Fruit fly (Drosophila melanogaster) ovary, adult (tissue): ENCODE measurements around the gene Osi3.

Experiments used
- CG17801 ChIP-seq: fragments of 200-800 bp; optimal IDR thresholded peaks from 2 replicates; lab custom pipeline; 2019; ENCODE audit warnings: missing biosample characterization, mild to moderate bottlenecking, missing genetic modification characterization, moderate library complexity; ENCODE audit not compliant: partially characterized antibody

Osi3 gene

DNA sequence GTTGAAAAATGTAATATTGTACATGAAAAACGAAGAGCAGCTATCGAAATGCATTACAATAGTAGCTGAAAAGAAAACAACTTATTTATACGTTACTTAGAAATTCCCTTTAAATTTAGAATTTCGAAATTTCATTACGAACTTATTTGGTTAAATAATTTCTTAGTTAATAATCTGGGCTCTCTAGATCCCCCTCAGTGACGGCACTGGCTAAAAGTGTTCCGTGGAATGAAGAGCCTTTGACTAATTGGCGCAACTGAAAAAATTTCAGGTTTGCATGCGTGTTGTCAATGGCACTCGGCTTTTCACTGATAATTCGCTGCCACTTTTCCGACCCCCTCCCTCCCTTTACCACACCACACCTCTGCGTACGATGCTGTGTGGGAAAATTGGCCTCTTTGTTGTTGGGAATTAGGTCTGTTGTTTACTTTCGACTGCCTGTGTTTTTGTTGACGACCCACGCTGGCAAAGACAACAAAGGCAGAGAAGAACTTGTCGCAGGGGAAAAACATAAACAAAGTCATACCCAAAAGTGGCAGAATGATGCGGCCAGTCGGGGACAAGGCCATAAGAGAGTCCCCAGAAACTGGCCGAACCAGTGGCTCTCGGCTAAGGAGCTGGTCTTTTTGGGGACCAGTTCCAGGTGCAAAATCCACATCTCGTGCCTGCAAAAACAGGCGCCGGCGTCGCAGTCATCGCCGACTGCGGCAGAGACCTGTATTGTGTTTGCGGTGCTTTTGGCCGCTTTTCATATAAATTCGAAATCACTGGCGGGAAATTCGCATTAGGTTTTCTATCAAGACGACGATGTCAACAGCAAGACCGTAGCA, at the start of gene Osi3:
Gene Osi3, plus strand, starts transcription at position 780 of the 830 bp plus-strand sequence.
- no peak for TF ChIP-seq CG17801

DNA sequence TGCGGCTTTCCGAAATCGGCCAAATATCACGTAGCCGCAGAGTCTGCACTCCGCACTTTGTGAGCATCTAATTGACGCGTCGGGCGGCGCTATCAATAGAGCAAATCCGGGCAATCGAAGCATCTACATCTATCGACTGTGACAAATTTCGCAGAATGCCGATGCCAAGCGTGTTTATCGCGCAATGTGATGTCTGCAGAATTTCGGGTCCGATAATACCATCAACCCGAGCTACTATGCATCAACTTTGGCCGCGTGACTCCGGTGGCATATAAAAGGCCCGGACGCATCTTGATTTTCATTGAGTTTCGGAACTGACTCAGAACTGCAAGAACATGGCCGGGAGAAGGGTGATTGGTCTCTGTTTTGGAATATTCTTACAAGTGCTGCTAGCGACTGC, 48.4 kb upstream of the Osi3 start, which contains the start of gene CG1077:
Gene CG1077, plus strand, starts transcription at position 301 of the 400 bp plus-strand sequence.
- no peak for TF ChIP-seq CG17801

- TF ChIP-seq CG17801: no peak
These were observed 44.9 kb upstream of the Osi3 start for dm6 chr3R:6170737-6171136.

- TF ChIP-seq CG17801: no peak
These were observed 42.4 kb upstream of the Osi3 start, which contains the start of gene Osi1 for dm6 chr3R:6173249-6173648. TSS of gene Osi1 (plus strand) at chr3R:6173549.

- TF ChIP-seq CG17801: no peak
These were observed 33.1 kb upstream of the Osi3 start for dm6 chr3R:6182511-6182910.

DNA sequence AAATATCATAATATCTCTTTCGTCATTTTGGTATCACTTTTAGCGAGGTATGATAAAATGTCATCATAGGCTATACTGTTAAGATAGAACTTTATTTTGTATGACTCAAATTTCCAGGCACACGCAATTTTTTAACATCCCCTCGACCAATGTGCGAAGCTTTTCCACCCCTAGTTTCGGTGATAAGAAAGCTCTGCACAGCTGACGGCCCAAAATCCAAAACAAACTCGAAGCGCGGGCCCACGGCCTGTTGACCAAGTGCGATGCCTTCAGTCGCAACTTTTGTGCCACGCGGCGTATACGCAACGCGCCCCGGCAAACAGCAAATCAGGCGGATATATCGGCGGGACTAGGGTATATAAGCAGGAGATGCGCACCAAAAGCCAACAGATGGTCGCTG, 28.6 kb upstream of the Osi3 start, which contains the start of gene NPFR:
Gene NPFR, plus strand, starts transcription at position 301 of the 400 bp plus-strand sequence.
- no peak for TF ChIP-seq CG17801

dm6 chr3R:6196416-6196815, 19.2 kb upstream of the Osi3 start:
- no peak for TF ChIP-seq CG17801

DNA sequence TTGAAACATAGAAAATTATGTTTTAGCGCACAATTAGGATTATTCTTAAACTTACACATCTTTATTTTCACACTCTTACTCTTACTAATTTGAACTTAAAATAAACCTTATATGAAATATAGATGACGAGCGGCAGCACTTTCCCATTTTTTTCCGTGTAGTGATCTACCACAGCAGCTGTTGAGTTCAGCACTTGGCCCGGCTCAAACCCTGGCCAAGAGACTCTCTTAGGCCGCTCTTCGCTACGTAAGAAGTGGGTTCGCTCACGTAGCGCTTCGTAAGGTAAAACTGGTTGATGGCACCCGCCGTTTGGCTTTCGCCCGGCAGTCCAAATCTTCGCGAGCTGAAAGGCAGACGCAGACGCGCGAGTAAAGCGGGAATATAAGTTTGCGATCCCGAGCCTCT, 17.1 kb upstream of the Osi3 start, which contains the start of gene Osi24:
Gene Osi24, plus strand, starts transcription at position 324 of the 405 bp plus-strand sequence.
- no peak for TF ChIP-seq CG17801

dm6 chr3R:6199717-6200116, 15.9 kb upstream of the Osi3 start:
- no peak for TF ChIP-seq CG17801

DNA sequence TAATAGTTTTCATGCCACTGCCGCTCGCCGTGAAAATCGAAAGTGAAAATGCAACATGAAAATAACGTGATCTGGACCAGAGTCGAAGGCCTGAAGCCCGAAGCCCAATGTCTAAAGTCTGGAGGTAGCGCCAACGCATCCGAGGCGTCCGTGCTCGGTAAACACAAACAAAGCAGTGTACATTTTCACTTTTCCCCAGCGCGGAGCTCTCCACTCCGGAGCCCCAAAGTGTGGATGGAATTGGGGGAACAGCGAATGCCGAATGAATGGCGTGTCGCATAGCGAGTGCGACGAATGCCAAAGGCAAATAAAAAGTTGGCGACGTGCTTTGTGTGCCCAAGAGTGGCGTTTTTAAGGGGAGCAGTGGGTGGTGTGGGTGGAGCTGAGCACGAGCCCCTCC, 12.6 kb upstream of the Osi3 start:
- TF ChIP-seq CG17801: no peak

DNA sequence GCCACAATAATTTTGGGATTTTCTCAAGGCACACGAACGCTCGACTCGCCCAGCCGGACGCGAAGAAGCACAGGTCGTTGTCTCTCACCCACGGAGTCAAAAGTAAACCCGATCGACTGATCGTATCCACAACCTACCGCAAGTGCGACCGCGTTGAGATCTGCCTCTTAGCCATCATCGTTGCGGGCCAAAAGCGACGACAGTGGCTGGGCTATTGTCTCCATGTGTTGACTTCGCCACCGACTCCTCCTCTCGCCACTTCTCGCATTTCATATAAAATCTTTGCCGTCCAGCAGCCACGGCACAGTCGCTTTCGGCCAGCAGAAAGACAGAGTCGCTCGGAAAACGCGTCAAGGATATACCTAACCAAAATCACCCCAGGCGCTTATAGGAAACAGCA, 6.6 kb upstream of the Osi3 start, which contains the start of gene Osi2:
Gene Osi2, plus strand, starts transcription at position 301 of the 400 bp plus-strand sequence.
- no peak for TF ChIP-seq CG17801

dm6 chr3R:6210266-6211040, 5.2 kb upstream of the Osi3 start:
- no peak for TF ChIP-seq CG17801

dm6 chr3R:6211041-6211377, 4.6 kb upstream of the Osi3 start:
- TF ChIP-seq CG17801: no peak

- no peak for TF ChIP-seq CG17801
These were observed 1.4 kb upstream of the Osi3 start for dm6 chr3R:6214227-6214626.

dm6 chr3R:6221681-6222080, 6.0 kb downstream of the Osi3 start, which contains the start of gene Osi4:
TSS of gene Osi4 (minus strand) at chr3R:6221781.
- no peak for TF ChIP-seq CG17801

- TF ChIP-seq CG17801: no peak
These were observed 6.5 kb downstream of the Osi3 start for dm6 chr3R:6222119-6222518.

DNA sequence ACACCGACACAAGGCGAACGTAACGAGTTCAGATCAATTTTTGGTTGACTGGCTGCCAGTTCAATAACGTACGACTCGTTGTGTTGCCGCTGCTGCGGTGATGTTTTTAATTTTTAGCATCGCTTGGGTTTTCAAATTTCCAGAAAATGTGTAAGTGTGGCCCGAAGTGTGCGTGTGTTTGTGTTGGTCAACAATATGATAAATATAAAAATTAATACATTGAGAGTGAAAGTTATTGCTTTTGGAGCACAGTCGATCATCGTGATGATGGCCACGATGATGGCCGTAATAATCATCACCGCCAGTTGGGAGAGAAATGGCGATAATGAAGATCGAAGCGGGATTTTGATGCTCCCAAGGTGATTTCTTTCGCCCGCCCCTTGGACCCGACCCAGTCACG, 10.5 kb downstream of the Osi3 start:
- TF ChIP-seq CG17801: no peak
